Worm (Caenorhabditis elegans) whole organism, mixed stage, embryonic: ENCODE data around the gene noca-1.

Experiments used
- ceh-43 ChIP-seq: fragments of 200-800 bp; sonication (Bioruptor generic); optimal IDR thresholded peaks from 2 replicates; lab custom pipeline; 2018; ENCODE audit warnings: mild to moderate bottlenecking, missing genetic modification characterization, moderate library complexity, missing compliant biosample characterization
- cnd-1 ChIP-seq: fragments of 200-800 bp; sonication (Bioruptor generic); optimal IDR thresholded peaks from 2 replicates; lab custom pipeline; 2018; ENCODE audit warnings: mild to moderate bottlenecking, missing genetic modification characterization, missing compliant biosample characterization
- lin-13 ChIP-seq: fragments of 150-350 bp; optimal IDR thresholded peaks from 2 replicates; lab custom pipeline; 2014; ENCODE audit warnings: missing biosample characterization, missing genetic modification characterization
- lin-32 ChIP-seq: fragments of 200-800 bp; sonication (Bioruptor generic); optimal IDR thresholded peaks from 2 replicates; lab custom pipeline; 2018; ENCODE audit warnings: mild to moderate bottlenecking, missing genetic modification characterization, missing compliant biosample characterization
- lsy-2 ChIP-seq: fragments of 150-350 bp; optimal IDR thresholded peaks from 2 replicates; lab custom pipeline; 2014; ENCODE audit warnings: missing biosample characterization, missing genetic modification characterization
- mab-5 ChIP-seq: fragments of 150-350 bp; optimal IDR thresholded peaks from 2 replicates; lab custom pipeline; 2014; ENCODE audit warnings: missing biosample characterization, missing genetic modification characterization
- nhr-12 ChIP-seq: fragments of 150-350 bp; optimal IDR thresholded peaks from 2 replicates; lab custom pipeline; 2014; ENCODE audit warnings: missing biosample characterization, missing genetic modification characterization
- nhr-237 ChIP-seq: fragments of 150-350 bp; optimal IDR thresholded peaks from 2 replicates; lab custom pipeline; 2014; ENCODE audit warnings: missing biosample characterization, missing genetic modification characterization
- nhr-76 ChIP-seq: sonication (generic microtip); optimal IDR thresholded peaks from 2 replicates; lab custom pipeline; 2017; ENCODE audit warnings: missing biosample characterization, missing genetic modification characterization
- snpc-4 ChIP-seq: fragments of 150-350 bp; optimal IDR thresholded peaks from 2 replicates; lab custom pipeline; 2014; ENCODE audit warnings: missing biosample characterization, missing genetic modification characterization
- unc-62 ChIP-seq: fragments of 150-350 bp; optimal IDR thresholded peaks from 2 replicates; lab custom pipeline; 2014; ENCODE audit warnings: missing biosample characterization, missing genetic modification reagents, missing genetic modification characterization
- ztf-11 ChIP-seq: fragments of 150-350 bp; optimal IDR thresholded peaks from 2 replicates; lab custom pipeline; 2014; ENCODE audit warnings: missing biosample characterization, missing genetic modification characterization

- TF ChIP-seq unc-62 (GFP tag; lab: Kevin White, UChicago) (no peak), nhr-76 (tag; lab: Kevin White, UChicago) (no peak), lsy-2 (tag; lab: Kevin White, UChicago) (no peak), mab-5 (no peak), ztf-11 (no peak), cnd-1 (no peak), lin-13 (tag; lab: Kevin White, UChicago) (no peak), snpc-4 (tag; lab: Kevin White, UChicago) (no peak), lin-32 (GFP tag; lab: Kevin White, UChicago) (no peak), nhr-237 (no peak), ceh-43 (no peak), nhr-12 (tag; lab: Kevin White, UChicago) (no peak)
Observed at ce11 chrV:13112937-13113497, 39.7 kb upstream of the noca-1 start.
